Worm (Caenorhabditis elegans): ENCODE data around the gene K02F6.5.
"Not testable (repeated sequence)": the region's sequence is repeated elsewhere in the genome, so short reads cannot be mapped to it uniquely, and the experiment has no call there.

ce11 chrII:2534459-2534858 is at the start of gene K02F6.5:
- not testable (repeated sequence) for TF ChIP-seq him-1, W03F9.2 (tag; optimal IDR thresholded peaks at IDR 0.05)
